Fruit fly (Drosophila melanogaster) whole organism, embryonic: ENCODE measurements around the gene Rab3-GEF.

Experiments used
- BtbVII ChIP-seq: fragments of 200-800 bp; sonication (Bioruptor generic); optimal IDR thresholded peaks from 3 replicates; lab custom pipeline; 2017; ENCODE audit warnings: missing biosample characterization, mild to moderate bottlenecking, missing genetic modification characterization
- CG10267 ChIP-seq: fragments of 200-800 bp; sonication (Bioruptor generic); optimal IDR thresholded peaks from 2 replicates; lab custom pipeline; 2018; ENCODE audit warnings: missing biosample characterization, mild to moderate bottlenecking, missing genetic modification characterization, moderate library complexity
- CG11456 ChIP-seq: fragments of 200-800 bp; sonication (Bioruptor generic); IDR thresholded peaks from 3 replicates; pipeline ENCODE4 v1.3.6; 2022; ENCODE audit warnings: missing biosample characterization, missing genetic modification characterization
- CG11695 ChIP-seq: fragments of 200-800 bp; sonication (Bioruptor generic); IDR thresholded peaks from 3 replicates; pipeline ENCODE4 v1.3.6; 2022; ENCODE audit warnings: missing biosample characterization, missing genetic modification characterization
- CG12104 ChIP-seq: fragments of 200-800 bp; sonication (Bioruptor generic); optimal IDR thresholded peaks from 3 replicates; lab custom pipeline; 2016; ENCODE audit warnings: missing biosample characterization, missing genetic modification characterization
- CG12299 ChIP-seq: fragments of 200-800 bp; sonication (Bioruptor generic); optimal IDR thresholded peaks from 2 replicates; lab custom pipeline; 2018; ENCODE audit warnings: missing biosample characterization, mild to moderate bottlenecking, missing genetic modification characterization
- CG13287 ChIP-seq: fragments of 200-800 bp; sonication (Bioruptor generic); IDR thresholded peaks from 2 replicates; pipeline ENCODE4 v1.3.6; 2022; ENCODE audit warnings: missing biosample characterization, missing genetic modification characterization; ENCODE audit not compliant: partially characterized antibody
- CG13424 ChIP-seq: fragments of 200-800 bp; sonication (Bioruptor generic); optimal IDR thresholded peaks from 2 replicates; lab custom pipeline; 2019; ENCODE audit warnings: missing biosample characterization, mild to moderate bottlenecking, missing genetic modification characterization, moderate library complexity
- CG15601 ChIP-seq: fragments of 200-800 bp; sonication (Bioruptor generic); optimal IDR thresholded peaks from 3 replicates; lab custom pipeline; 2019; ENCODE audit warnings: missing biosample characterization, mild to moderate bottlenecking, missing genetic modification characterization, moderate library complexity
- CG17385 ChIP-seq: fragments of 200-800 bp; sonication (Bioruptor generic); optimal IDR thresholded peaks from 3 replicates; lab custom pipeline; 2018; ENCODE audit warnings: missing biosample characterization, mild to moderate bottlenecking, missing genetic modification characterization
- CG17829 ChIP-seq: fragments of 200-800 bp; optimal IDR thresholded peaks from 2 replicates; lab custom pipeline; 2019; ENCODE audit warnings: missing biosample characterization, mild to moderate bottlenecking, missing genetic modification characterization, moderate library complexity
- CG2120 ChIP-seq: fragments of 200-800 bp; sonication (Bioruptor generic); optimal IDR thresholded peaks from 3 replicates; lab custom pipeline; 2016; ENCODE audit warnings: missing biosample characterization, missing genetic modification characterization
- CG33213 ChIP-seq: fragments of 200-800 bp; sonication (Bioruptor generic); optimal IDR thresholded peaks from 3 replicates; lab custom pipeline; 2016; ENCODE audit warnings: missing biosample characterization, missing genetic modification characterization
- CG34224 ChIP-seq: fragments of 200-800 bp; sonication (Bioruptor generic); IDR thresholded peaks from 3 replicates; pipeline ENCODE4 v1.3.6; 2022; ENCODE audit warnings: missing biosample characterization, missing genetic modification characterization; ENCODE audit not compliant: partially characterized antibody
- CG3995 ChIP-seq: fragments of 200-800 bp; sonication (Bioruptor generic); optimal IDR thresholded peaks from 3 replicates; lab custom pipeline; 2016; ENCODE audit warnings: missing biosample characterization, missing genetic modification characterization
- CG9609 ChIP-seq: fragments of 200-800 bp; sonication (Bioruptor generic); optimal IDR thresholded peaks from 3 replicates; lab custom pipeline; 2016; ENCODE audit warnings: missing biosample characterization, missing genetic modification characterization
- CG9797 ChIP-seq: fragments of 200-800 bp; sonication (Bioruptor generic); optimal IDR thresholded peaks from 3 replicates; lab custom pipeline; 2018; ENCODE audit warnings: missing biosample characterization, mild to moderate bottlenecking, missing genetic modification characterization
- CG9817 ChIP-seq: fragments of 200-800 bp; sonication (Bioruptor generic); optimal IDR thresholded peaks from 2 replicates; lab custom pipeline; 2018; ENCODE audit warnings: missing biosample characterization, mild to moderate bottlenecking, missing genetic modification characterization, moderate library complexity
- Dbx ChIP-seq: fragments of 200-800 bp; sonication (Bioruptor generic); IDR thresholded peaks from 3 replicates; pipeline ENCODE4 v1.3.6; 2022; ENCODE audit warnings: missing biosample characterization, missing genetic modification characterization
- Dek ChIP-seq: fragments of 200-800 bp; sonication (Bioruptor generic); optimal IDR thresholded peaks from 3 replicates; lab custom pipeline; 2019; ENCODE audit warnings: missing biosample characterization, mild to moderate bottlenecking, missing genetic modification characterization, moderate library complexity
- Dp ChIP-seq: fragments of 200-800 bp; sonication (Bioruptor generic); optimal IDR thresholded peaks from 2 replicates; lab custom pipeline; 2018; ENCODE audit warnings: missing biosample characterization, mild to moderate bottlenecking, missing genetic modification characterization, moderate library complexity
- ERR ChIP-seq: fragments of 200-800 bp; sonication (Bioruptor generic); optimal IDR thresholded peaks from 2 replicates; lab custom pipeline; 2016; ENCODE audit warnings: missing biosample characterization, missing genetic modification characterization
- Fer1 ChIP-seq: fragments of 200-800 bp; sonication (Bioruptor generic); optimal IDR thresholded peaks from 2 replicates; lab custom pipeline; 2017; ENCODE audit warnings: missing biosample characterization, mild to moderate bottlenecking, missing genetic modification characterization
- HHEX ChIP-seq: fragments of 200-800 bp; sonication (Bioruptor generic); optimal IDR thresholded peaks from 3 replicates; lab custom pipeline; 2017; ENCODE audit warnings: missing biosample characterization, mild to moderate bottlenecking, missing genetic modification characterization, missing genetic modification reagents
- HLH4C ChIP-seq: fragments of 200-800 bp; sonication (Bioruptor generic); IDR thresholded peaks from 3 replicates; pipeline ENCODE4 v1.3.6; 2022; ENCODE audit warnings: missing biosample characterization, missing genetic modification characterization; ENCODE audit not compliant: partially characterized antibody
- Hr3 ChIP-seq: fragments of 200-800 bp; sonication (Bioruptor generic); optimal IDR thresholded peaks from 3 replicates; lab custom pipeline; 2016; ENCODE audit warnings: missing biosample characterization, missing genetic modification characterization
- Hr51 ChIP-seq, 2 experiments: fragments of 200-800 bp; sonication (Bioruptor generic); optimal IDR thresholded peaks; 2 replicates in 1 of 2; 3 replicates in 1 of 2; lab custom pipeline; 2016 to 2018; ENCODE audit warnings: missing biosample characterization in 2 of 2, missing genetic modification characterization in 2 of 2, mild to moderate bottlenecking in 1 of 2, moderate library complexity in 1 of 2
- MESR4 ChIP-seq: fragments of 200-800 bp; sonication (Bioruptor generic); optimal IDR thresholded peaks from 2 replicates; lab custom pipeline; 2018; ENCODE audit warnings: missing biosample characterization, mild to moderate bottlenecking, missing genetic modification characterization, moderate library complexity
- Med ChIP-seq: fragments of 200-800 bp; sonication (Bioruptor generic); peaks from one replicate; lab custom pipeline; 2016; ENCODE audit warnings: missing biosample characterization, missing genetic modification characterization, mild to moderate bottlenecking, inconsistent platforms, moderate library complexity
- Xbp1 ChIP-seq: fragments of 200-800 bp; sonication (Bioruptor generic); optimal IDR thresholded peaks from 3 replicates; lab custom pipeline; 2016; ENCODE audit warnings: missing biosample characterization, mild to moderate bottlenecking, missing genetic modification characterization
- cas ChIP-seq: fragments of 200-800 bp; sonication (Bioruptor generic); IDR thresholded peaks from 2 replicates; pipeline ENCODE4 v1.3.6; 2022; ENCODE audit warnings: missing biosample characterization, missing genetic modification characterization
- crp ChIP-seq, 2 experiments: fragments of 200-800 bp; sonication (Bioruptor generic); optimal IDR thresholded peaks; 2 replicates in 1 of 2; 3 replicates in 1 of 2; lab custom pipeline; 2017; ENCODE audit warnings: missing biosample characterization in 2 of 2, missing genetic modification characterization in 2 of 2, mild to moderate bottlenecking in 1 of 2, moderate library complexity in 1 of 2
- gro ChIP-seq: fragments of 200-800 bp; sonication (Bioruptor generic); optimal IDR thresholded peaks from 2 replicates; lab custom pipeline; 2016; ENCODE audit warnings: missing biosample characterization, missing genetic modification characterization
- gt ChIP-seq: fragments of 200-800 bp; sonication (Bioruptor generic); IDR thresholded peaks from 2 replicates; pipeline ENCODE4 v1.3.6; 2022; ENCODE audit warnings: missing biosample characterization, missing genetic modification characterization
- ind ChIP-seq: fragments of 200-800 bp; sonication (Bioruptor generic); optimal IDR thresholded peaks from 3 replicates; lab custom pipeline; 2016; ENCODE audit warnings: missing biosample characterization, missing genetic modification characterization
- knrl ChIP-seq: fragments of 200-800 bp; sonication (Bioruptor generic); IDR thresholded peaks from 3 replicates; pipeline ENCODE4 v1.3.6; 2022; ENCODE audit warnings: missing biosample characterization, missing genetic modification characterization; ENCODE audit not compliant: partially characterized antibody
- mam ChIP-seq: fragments of 200-800 bp; sonication (Bioruptor generic); optimal IDR thresholded peaks from 3 replicates; lab custom pipeline; 2016; ENCODE audit warnings: missing biosample characterization, missing genetic modification characterization
- nerfin-1 ChIP-seq: fragments of 200-800 bp; sonication (Bioruptor generic); optimal IDR thresholded peaks from 3 replicates; lab custom pipeline; 2019; ENCODE audit warnings: missing biosample characterization, mild to moderate bottlenecking, missing genetic modification characterization, moderate library complexity
- pzg ChIP-seq: fragments of 200-800 bp; sonication (Bioruptor generic); optimal IDR thresholded peaks from 3 replicates; lab custom pipeline; 2018; ENCODE audit warnings: missing biosample characterization, mild to moderate bottlenecking, missing genetic modification characterization, moderate library complexity
- ranshi ChIP-seq: fragments of 200-800 bp; sonication (Bioruptor generic); IDR thresholded peaks from 2 replicates; pipeline ENCODE4 v1.3.6; 2022; ENCODE audit warnings: missing biosample characterization, missing genetic modification characterization
- row ChIP-seq: fragments of 200-800 bp; sonication (Bioruptor generic); IDR thresholded peaks from 3 replicates; pipeline ENCODE4 v1.3.6; 2022; ENCODE audit warnings: missing biosample characterization, missing genetic modification characterization
- sc ChIP-seq, 3 experiments: fragments of >200 bp in 2 of 3; fragments of 200-800 bp in 1 of 3; sonication (Bioruptor generic) in 1 of 3; optimal IDR thresholded peaks; 2 replicates in 2 of 3; 3 replicates in 1 of 3; lab custom pipeline; 2017; ENCODE audit warnings: mild to moderate bottlenecking in 1 of 3, missing biosample characterization in 1 of 3, missing genetic modification characterization in 1 of 3, missing genetic modification reagents in 1 of 3
- slp2 ChIP-seq: fragments of 200-800 bp; sonication (Bioruptor generic); optimal IDR thresholded peaks from 2 replicates; lab custom pipeline; 2016; ENCODE audit warnings: missing biosample characterization, missing genetic modification characterization
- sna ChIP-seq: fragments of 200-800 bp; sonication (Bioruptor generic); IDR thresholded peaks from 2 replicates; pipeline ENCODE4 v1.3.6; 2022; ENCODE audit warnings: missing biosample characterization, missing genetic modification characterization; ENCODE audit not compliant: partially characterized antibody
- sob ChIP-seq: fragments of 200-800 bp; sonication (Bioruptor generic); IDR thresholded peaks from 2 replicates; pipeline ENCODE4 v1.3.6; 2022; ENCODE audit warnings: missing biosample characterization, missing genetic modification characterization
- trem ChIP-seq: fragments of 200-800 bp; optimal IDR thresholded peaks from 3 replicates; lab custom pipeline; 2019; ENCODE audit warnings: missing biosample characterization, mild to moderate bottlenecking, missing genetic modification characterization, moderate library complexity
- zfh2 ChIP-seq: fragments of 200-800 bp; sonication (Bioruptor generic); optimal IDR thresholded peaks from 2 replicates; lab custom pipeline; 2016; ENCODE audit warnings: missing biosample characterization, missing genetic modification characterization

The Rab3-GEF gene

DNA sequence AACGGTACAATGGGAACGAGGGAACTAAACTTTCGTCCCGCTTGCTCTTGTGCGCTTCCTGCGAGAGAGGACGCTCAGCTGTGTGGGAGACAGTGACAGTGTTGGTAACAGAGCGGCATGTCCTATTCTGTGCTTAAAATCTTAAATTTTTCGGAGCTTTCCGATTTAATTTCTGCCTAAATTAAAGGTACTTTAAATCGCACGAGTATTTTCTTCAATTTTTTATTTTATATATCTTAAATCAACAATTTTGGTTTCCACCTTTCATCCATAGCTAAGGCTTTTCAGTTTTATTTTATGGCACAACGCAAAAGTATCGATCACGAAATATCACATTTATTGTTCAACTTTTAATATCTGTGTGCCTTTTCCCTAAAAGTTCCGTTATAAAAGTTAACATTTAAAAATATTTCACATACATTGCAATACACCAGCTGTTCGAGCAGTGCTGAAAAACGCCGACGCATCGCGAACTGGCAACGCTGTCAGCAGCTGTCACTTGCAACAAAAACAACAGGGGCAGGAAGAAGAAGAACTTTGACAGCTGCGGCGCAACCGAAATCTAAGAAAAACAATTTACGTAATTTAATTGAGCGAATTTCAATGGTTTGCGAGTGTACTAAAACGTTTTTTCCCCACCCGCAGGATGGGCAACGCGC, 25.9 kb upstream of the Rab3-GEF start, which contains the start of the genes hiw and ND-B18 (continued):
- TF ChIP-seq CG11456 (GFP tag; lab: Robert Waterston, UW), result peak; percentile 54; the same call in 1 of the 3 replicates
- peak; percentile 26 for TF ChIP-seq ind
- peak; percentile 12 for TF ChIP-seq Dek (tag; lab: Kevin White, UChicago)
- TF ChIP-seq CG9797 (GFP tag; lab: Kevin White, UChicago), result peak; percentile 42
- 0 out of 3 replicates have a peak, but pooled peaks have one; percentile 15 for TF ChIP-seq CG34224 (GFP tag; lab: Robert Waterston, UW)
- TF ChIP-seq Xbp1 (GFP tag; lab: Kevin White, UChicago), result peak; percentile 21
- TF ChIP-seq CG3995 (GFP tag; lab: Kevin White, UChicago), result peak; percentile 64
- peak; percentile 96 for TF ChIP-seq CG17385 (GFP tag; lab: Kevin White, UChicago)
- no peak for TF ChIP-seq BtbVII
- TF ChIP-seq HLH4C (GFP tag; lab: Robert Waterston, UW), result 0 out of 3 replicates have a peak, but pooled peaks have one; percentile 11
- TF ChIP-seq mam (GFP tag; lab: Kevin White, UChicago), result peak; percentile 39
- peak; percentile 2 for TF ChIP-seq Hr3 (GFP tag; lab: Kevin White, UChicago)
- TF ChIP-seq MESR4 (GFP tag; lab: Kevin White, UChicago), result peak; percentile 70
- peak; percentile 4 for TF ChIP-seq CG13424 (tag; lab: Kevin White, UChicago)
- peak; percentile 83 for TF ChIP-seq pzg
- TF ChIP-seq CG13287 (GFP tag; lab: Robert Waterston, UW), result peak; percentile 34; the same call in 1 of the 2 replicates
- TF ChIP-seq cas, result no peak
- peak; percentile 20; the same call in 1 of the 3 replicates for TF ChIP-seq knrl
- TF ChIP-seq Fer1 (GFP tag; lab: Kevin White, UChicago), result peak; percentile 47
- TF ChIP-seq CG33213 (GFP tag; lab: Kevin White, UChicago), result peak; percentile 32
- peak; percentile 30 for TF ChIP-seq CG12104 (GFP tag; lab: Kevin White, UChicago)
- TF ChIP-seq sna (GFP tag; lab: Robert Waterston, UW), result 0 out of 2 replicates have a peak, but pooled peaks have one; percentile 22
- TF ChIP-seq ranshi (GFP tag; lab: Robert Waterston, UW), result 0 out of 2 replicates have a peak, but pooled peaks have one; percentile 15
- peak; percentile 17 for TF ChIP-seq HHEX
- TF ChIP-seq Med (GFP tag; lab: Kevin White, UChicago), result peak; percentile 82
- no peak for TF ChIP-seq sc (optimal IDR thresholded peaks at IDR 0.05; lab: Kevin White, UChicago)
- TF ChIP-seq sc (GFP tag; optimal IDR thresholded peaks at IDR 0.05; lab: Kevin White, UChicago), result no peak
- peak; percentile 34 for TF ChIP-seq gro (GFP tag; lab: Kevin White, UChicago)
- TF ChIP-seq gt (GFP tag; lab: Robert Waterston, UW), result no peak
- peak; percentile 45; the same call in 1 of the 3 replicates for TF ChIP-seq Dbx (GFP tag; lab: Robert Waterston, UW)
- TF ChIP-seq crp (GFP tag; optimal IDR thresholded peaks at IDR 0.05; lab: Kevin White, UChicago), result peak; percentile 93 to 99
- peak; percentile 64 for TF ChIP-seq Dp (GFP tag; lab: Kevin White, UChicago)
- TF ChIP-seq CG2120 (GFP tag; lab: Kevin White, UChicago), result peak; percentile 21
- peak; percentile 29 for TF ChIP-seq nerfin-1
- peak; percentile 24 for TF ChIP-seq slp2 (GFP tag; lab: Kevin White, UChicago)
- TF ChIP-seq zfh2 (GFP tag; lab: Kevin White, UChicago), result peak; percentile 43
- TF ChIP-seq CG9817 (tag; lab: Kevin White, UChicago), result peak; percentile 8
- peak; percentile 12 for TF ChIP-seq CG15601
- no peak for TF ChIP-seq CG9609 (GFP tag; lab: Kevin White, UChicago)
- no peak for TF ChIP-seq ERR (GFP tag; lab: Kevin White, UChicago)
- peak; percentile 95 for TF ChIP-seq CG10267
- 0 out of 2 replicates have a peak, but pooled peaks have one; percentile 16 for TF ChIP-seq sob (GFP tag; lab: Robert Waterston, UW)
- TF ChIP-seq Hr51 (GFP tag; optimal IDR thresholded peaks at IDR 0.05; lab: Kevin White, UChicago), result no peak
- TF ChIP-seq trem (tag; lab: Kevin White, UChicago), result peak; percentile 69
- peak; percentile 17 for TF ChIP-seq CG17829 (tag; lab: Kevin White, UChicago)
- TF ChIP-seq row (GFP tag; lab: Robert Waterston, UW), result peak; percentile 23; the same call in 1 of the 3 replicates
- no peak for TF ChIP-seq CG11695 (GFP tag; lab: Robert Waterston, UW)
- no peak for TF ChIP-seq CG12299
